Worm (Caenorhabditis elegans) whole organism, L4/young adult: ENCODE results near the gene basl-1.

Experiments used
- W03F9.2 ChIP-seq: fragments of 150-350 bp; optimal IDR thresholded peaks from 2 replicates; lab custom pipeline; 2014; ENCODE audit warnings: missing biosample characterization, missing genetic modification characterization
- him-1 ChIP-seq: sonication (generic microtip); optimal IDR thresholded peaks from 2 replicates; lab custom pipeline; 2016; ENCODE audit warnings: missing genotype, missing genetic modification reagents, missing genetic modification characterization, missing compliant biosample characterization

DNA sequence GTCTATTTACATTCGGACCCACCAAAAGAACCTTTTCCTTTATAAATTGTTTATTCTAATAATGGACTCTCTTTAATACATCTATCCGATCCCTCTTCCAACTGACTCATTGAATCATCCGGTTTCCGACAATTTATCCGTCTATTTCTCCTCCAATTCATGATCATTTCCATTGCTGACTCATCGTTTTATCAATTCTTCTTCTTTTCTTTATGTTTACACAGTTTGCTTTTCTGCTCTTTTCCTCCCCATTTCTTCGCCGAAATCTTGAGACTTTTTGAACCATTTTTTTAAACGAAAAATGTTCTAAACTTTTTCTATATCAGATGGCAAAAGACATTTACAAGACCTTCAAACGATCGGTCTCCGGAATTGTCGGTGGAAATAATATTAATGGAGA, 19.3 kb upstream of the basl-1 start, which contains the start of gene ced-6:
- TF ChIP-seq him-1 (tag; lab: Kevin White, UChicago), result no peak
- TF ChIP-seq W03F9.2 (tag; lab: Kevin White, UChicago), result no peak
